Worm (Caenorhabditis elegans) whole organism, late embryonic: ENCODE results near the gene gegf-1.

Source experiments
- K09A11.1 ChIP-seq: sonication (generic microtip); optimal IDR thresholded peaks from 2 replicates; lab custom pipeline; 2017; ENCODE audit warnings: antibody characterized with exemption, mild to moderate bottlenecking, missing genetic modification characterization, missing compliant biosample characterization; ENCODE audit not compliant: insufficient read depth
- T23F11.4 ChIP-seq: fragments of 200-800 bp; sonication (Bioruptor generic); optimal IDR thresholded peaks from 2 replicates; lab custom pipeline; 2018; ENCODE audit warnings: mild to moderate bottlenecking, missing genetic modification characterization, missing compliant biosample characterization
- ama-1 ChIP-seq: fragments of 150-350 bp; optimal IDR thresholded peaks from 2 replicates; lab custom pipeline; 2014
- ceh-18 ChIP-seq: sonication (generic microtip); optimal IDR thresholded peaks from 2 replicates; lab custom pipeline; 2016; ENCODE audit warnings: missing genetic modification characterization, missing compliant biosample characterization
- ceh-24 ChIP-seq: sonication (generic microtip); optimal IDR thresholded peaks from 2 replicates; lab custom pipeline; 2016; ENCODE audit warnings: mild to moderate bottlenecking, missing genetic modification characterization, missing compliant biosample characterization
- lin-11 ChIP-seq: fragments of 200-800 bp; sonication (Bioruptor generic); optimal IDR thresholded peaks from 2 replicates; lab custom pipeline; 2018; ENCODE audit warnings: mild to moderate bottlenecking, missing genetic modification characterization, missing compliant biosample characterization
- pha-4 ChIP-seq: fragments of 150-350 bp; optimal IDR thresholded peaks from 2 replicates; lab custom pipeline; 2018; ENCODE audit warnings: missing biosample characterization, missing genetic modification reagents, missing genetic modification characterization
- unc-3 ChIP-seq, 2 experiments: fragments of 200-800 bp in 1 of 2; sonication (Bioruptor generic) in 1 of 2; sonication (generic microtip) in 1 of 2; conservative IDR thresholded peaks in 1 of 2; optimal IDR thresholded peaks in 1 of 2; 2 replicates each; pipeline versions ENCODE4 v1.3.6 to Lab custom; 2016 to 2022; ENCODE audit warnings: missing compliant biosample characterization in 2 of 2, missing genetic modification characterization in 2 of 2, missing genetic modification reagents in 1 of 2
- unc-55 ChIP-seq: sonication (generic microtip); optimal IDR thresholded peaks from 2 replicates; lab custom pipeline; 2017; ENCODE audit warnings: missing biosample characterization, missing genetic modification reagents, missing genetic modification characterization
- unc-86 ChIP-seq: sonication (generic microtip); optimal IDR thresholded peaks from 2 replicates; lab custom pipeline; 2016; ENCODE audit warnings: missing genetic modification characterization, missing compliant biosample characterization

ce11 chrIV:189087-189486, 31.4 kb upstream of the gegf-1 start:
- no peak for TF ChIP-seq pha-4 (tag; lab: Kevin White, UChicago)
- no peak for TF ChIP-seq unc-55 (GFP tag; lab: Kevin White, UChicago)
- TF ChIP-seq K09A11.1 (tag; lab: Kevin White, UChicago) = no peak
- TF ChIP-seq ceh-24 (tag; lab: Kevin White, UChicago) = no peak
- TF ChIP-seq ceh-18 (tag; lab: Kevin White, UChicago) = no peak
- TF ChIP-seq T23F11.4 (GFP tag; lab: Kevin White, UChicago) = no peak
- TF ChIP-seq lin-11 (tag; lab: Kevin White, UChicago) = no peak
- no peak for TF ChIP-seq unc-86 (tag; lab: Kevin White, UChicago)
- TF ChIP-seq ama-1 (lab: Kevin White, UChicago) = no peak
- TF ChIP-seq unc-3 (GFP tag; conservative IDR thresholded peaks at IDR 0.05; lab: Robert Waterston, UW) = no peak
- TF ChIP-seq unc-3 (tag; optimal IDR thresholded peaks at IDR 0.05; lab: Kevin White, UChicago) = no peak
